Fruit fly (Drosophila melanogaster) Kc167 (cell line): ENCODE data around the gene heix.

Source experiments
- Myc ChIP-seq: fragments of >200 bp; optimal IDR thresholded peaks from 2 replicates; lab custom pipeline; 2017; ENCODE audit warnings: missing external identifiers
- Sin3A ChIP-seq: fragments of >200 bp; optimal IDR thresholded peaks from 2 replicates; lab custom pipeline; 2018; ENCODE audit warnings: missing external identifiers
- insv ChIP-seq: fragments of >200 bp; optimal IDR thresholded peaks from 3 replicates; lab custom pipeline; 2018; ENCODE audit warnings: missing external identifiers
- psq ChIP-seq: fragments of >200 bp; optimal IDR thresholded peaks from 2 replicates; lab custom pipeline; 2017; ENCODE audit warnings: missing external identifiers

DNA sequence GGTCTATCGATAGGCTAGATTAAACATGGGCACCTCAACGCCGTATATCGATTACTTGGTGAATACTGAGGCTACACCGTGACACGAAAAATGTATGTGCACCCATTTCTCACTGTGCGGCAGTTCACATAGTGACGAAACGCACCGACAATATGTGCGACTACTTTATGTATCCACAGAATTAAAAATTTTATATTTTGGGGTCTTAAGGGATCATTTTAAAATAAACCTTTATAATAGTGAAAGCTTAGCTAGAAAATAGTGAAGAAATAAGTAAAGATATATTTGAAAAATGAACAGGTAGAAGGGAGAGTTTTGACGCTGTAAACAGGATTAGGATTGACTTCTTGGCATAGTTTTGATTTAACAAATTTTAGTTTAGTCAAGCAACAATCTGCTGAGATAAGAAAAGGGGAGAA is 29.5 kb upstream of the heix start, which contains the start of gene mRpL4:
- TF ChIP-seq Myc (lab: Kevin White, UChicago) (no peak), psq (lab: Kevin White, UChicago) (no peak), insv (lab: Kevin White, UChicago) (no peak), Sin3A (lab: Kevin White, UChicago) (no peak)
